Fruit fly (Drosophila melanogaster): ENCODE data around the gene ValRS-m.

- TF ChIP-seq CG8478 (optimal IDR thresholded peaks at IDR 0.05) (no peak), CTCF (optimal IDR thresholded peaks at IDR 0.05) (no peak)
These were observed 7.9 kb downstream of the ValRS-m start, which contains the start of gene mRpL12 for dm6 chr3L:8956669-8957068.
